Worm (Caenorhabditis elegans) whole organism, L3 larva: Measurements from ENCODE around the gene R11G10.4.

Experiments used
- eor-1 ChIP-seq, 2 experiments: fragments of 150-350 bp; optimal IDR thresholded peaks; 2 replicates each; lab custom pipeline; 2014 to 2018; ENCODE audit warnings: missing biosample characterization in 2 of 2, missing genetic modification characterization in 2 of 2
- nhr-237 ChIP-seq: fragments of 150-350 bp; optimal IDR thresholded peaks from 2 replicates; lab custom pipeline; 2014; ENCODE audit warnings: missing biosample characterization, missing genetic modification characterization
- skn-1 ChIP-seq: fragments of 150-350 bp; optimal IDR thresholded peaks from 2 replicates; lab custom pipeline; 2014; ENCODE audit warnings: missing biosample characterization, missing genetic modification characterization
- unc-62 ChIP-seq: fragments of 150-350 bp; sonication (generic microtip); optimal IDR thresholded peaks from 4 replicates; lab custom pipeline; 2014; ENCODE audit warnings: missing biosample characterization, missing genetic modification reagents, missing genetic modification characterization

DNA sequence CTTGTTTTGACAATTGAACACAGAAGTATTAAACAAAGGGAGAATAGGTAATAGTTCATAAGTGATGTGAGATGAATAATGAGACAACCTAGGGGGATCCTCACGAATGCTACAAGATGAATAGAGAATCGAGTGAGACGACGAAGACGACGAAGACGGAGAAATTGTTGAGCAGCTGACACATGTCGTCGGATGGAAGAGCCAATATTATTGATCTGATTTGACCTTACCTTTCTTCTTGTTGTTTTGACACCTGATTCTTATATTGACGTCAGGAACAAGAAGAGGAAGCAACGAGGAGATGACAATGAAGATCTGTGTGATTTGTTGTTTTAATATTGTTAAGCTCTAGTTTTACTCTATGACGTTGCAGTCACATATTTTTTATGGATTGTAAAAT lies 33.0 kb upstream of the R11G10.4 start, which contains the start of gene T10G3.1:
- TF ChIP-seq unc-62 (GFP tag; lab: Kevin White, UChicago) (no peak), skn-1 (tag; lab: Kevin White, UChicago) (no peak), eor-1 (tag; optimal IDR thresholded peaks at IDR 0.05; lab: Kevin White, UChicago) (no peak), nhr-237 (tag; lab: Kevin White, UChicago) (no peak)
